Fruit fly (Drosophila melanogaster): ENCODE results near the gene atk.
A peak's percentile ranks its signal among the peaks of the same experiment; 100 is the strongest.

Gene atk

dm6 chr3L:20494780-20495591 lies 30.3 kb upstream of the atk start, which contains the start of gene ZnT77C (continued):
- TF ChIP-seq emc (GFP tag; optimal IDR thresholded peaks at IDR 0.05) = no peak
- peak; percentile 22 for TF ChIP-seq CG12659 (GFP tag; optimal IDR thresholded peaks at IDR 0.05)
- TF ChIP-seq sr (GFP tag; IDR thresholded peaks at IDR 0.05) = no peak
- no peak for TF ChIP-seq toy (GFP tag; IDR thresholded peaks at IDR 0.05)
- no peak for TF ChIP-seq CG1602 (GFP tag; optimal IDR thresholded peaks at IDR 0.05)
- TF ChIP-seq Vsx1 (GFP tag; optimal IDR thresholded peaks at IDR 0.05) = no peak
- TF ChIP-seq CG4404 (GFP tag; IDR thresholded peaks at IDR 0.05) = no peak
- TF ChIP-seq CG10959 (GFP tag; IDR thresholded peaks at IDR 0.05) = no peak
- no peak for TF ChIP-seq org-1 (GFP tag; optimal IDR thresholded peaks at IDR 0.05)
- TF ChIP-seq CG13424 (tag; optimal IDR thresholded peaks at IDR 0.05) = no peak
- no peak for TF ChIP-seq CG16813 (GFP tag; IDR thresholded peaks at IDR 0.05; ENCODE audit: partially characterized antibody)
- TF ChIP-seq CG6683 (GFP tag; optimal IDR thresholded peaks at IDR 0.05) = no peak
- TF ChIP-seq ranshi (GFP tag; IDR thresholded peaks at IDR 0.05) = no peak
- TF ChIP-seq sob (GFP tag; IDR thresholded peaks at IDR 0.05) = no peak
- no peak for TF ChIP-seq Oli (tag; optimal IDR thresholded peaks at IDR 0.05)
- no peak for TF ChIP-seq jumu (GFP tag; optimal IDR thresholded peaks at IDR 0.05)
- no peak for TF ChIP-seq Sry-β (GFP tag; optimal IDR thresholded peaks at IDR 0.05)
- TF ChIP-seq CG13624 (GFP tag; optimal IDR thresholded peaks at IDR 0.05) = no peak
- no peak for TF ChIP-seq lbe (GFP tag; optimal IDR thresholded peaks at IDR 0.05)
- no peak for TF ChIP-seq slbo (GFP tag; IDR thresholded peaks at IDR 0.05)
- no peak for TF ChIP-seq CG6689 (GFP tag; IDR thresholded peaks at IDR 0.05)
- no peak for TF ChIP-seq CG10147 (GFP tag; optimal IDR thresholded peaks at IDR 0.05)
- no peak for TF ChIP-seq Hr39 (optimal IDR thresholded peaks at IDR 0.05)
- no peak for TF ChIP-seq grau (tag; optimal IDR thresholded peaks at IDR 0.05)
- no peak for TF ChIP-seq CG1832 (GFP tag; optimal IDR thresholded peaks at IDR 0.05)
- no peak for TF ChIP-seq odd (GFP tag; optimal IDR thresholded peaks at IDR 0.05)
- no peak for TF ChIP-seq CG1647 (GFP tag; optimal IDR thresholded peaks at IDR 0.05)
- no peak for TF ChIP-seq gcm (GFP tag; optimal IDR thresholded peaks at IDR 0.05)
- peak; percentile 68 for TF ChIP-seq CG4617 (GFP tag; optimal IDR thresholded peaks at IDR 0.05; ENCODE audit: borderline replicate concordance)
- no peak for TF ChIP-seq tna (GFP tag; IDR thresholded peaks at IDR 0.05; ENCODE audit: partially characterized antibody)
- peak; percentile 58 for TF ChIP-seq CG1603 (tag; optimal IDR thresholded peaks at IDR 0.05)
- no peak for TF ChIP-seq fu2 (GFP tag; optimal IDR thresholded peaks at IDR 0.05)
- no peak for TF ChIP-seq sisA (GFP tag; IDR thresholded peaks at IDR 0.05)
- TF ChIP-seq bbx (GFP tag; IDR thresholded peaks at IDR 0.05; ENCODE audit: partially characterized antibody) = 0 out of 2 replicates have a peak, but pooled peaks have one; percentile 6
- TF ChIP-seq Trl (optimal IDR thresholded peaks at IDR 0.05) = no peak
- no peak for TF ChIP-seq Trl (GFP tag; optimal IDR thresholded peaks at IDR 0.05)
- no peak for TF ChIP-seq pho (GFP tag; optimal IDR thresholded peaks at IDR 0.05)
- TF ChIP-seq trem (tag; optimal IDR thresholded peaks at IDR 0.05) = peak; percentile 73
- TF ChIP-seq Dip3 (GFP tag; optimal IDR thresholded peaks at IDR 0.05) = no peak
- TF ChIP-seq Abd-B (GFP tag; optimal IDR thresholded peaks at IDR 0.05) = peak; percentile 2
- TF ChIP-seq nmo (GFP tag; optimal IDR thresholded peaks at IDR 0.05) = peak; percentile 9
- no peak for TF ChIP-seq pfk (GFP tag; optimal IDR thresholded peaks at IDR 0.05)
- TF ChIP-seq fd102C (GFP tag; optimal IDR thresholded peaks at IDR 0.05) = no peak
- TF ChIP-seq CG17802 (tag; optimal IDR thresholded peaks at IDR 0.05) = no peak
- TF ChIP-seq Bteb2 (GFP tag; optimal IDR thresholded peaks at IDR 0.05) = no peak
- no peak for TF ChIP-seq Awh (GFP tag; IDR thresholded peaks at IDR 0.05)
- no peak for TF ChIP-seq vnd (GFP tag; IDR thresholded peaks at IDR 0.05; ENCODE audit: partially characterized antibody)
- TF ChIP-seq D19B (GFP tag; optimal IDR thresholded peaks at IDR 0.05) = no peak
- no peak for TF ChIP-seq dmrt11E (tag; optimal IDR thresholded peaks at IDR 0.05)
- no peak for TF ChIP-seq CG17568 (GFP tag; optimal IDR thresholded peaks at IDR 0.05)
